Worm (Caenorhabditis elegans): ENCODE results near the gene K09C6.10.
"Not testable (repeated sequence)": the region's sequence is repeated elsewhere in the genome, so short reads cannot be mapped to it uniquely, and the experiment has no call there.

Gene K09C6.10

DNA sequence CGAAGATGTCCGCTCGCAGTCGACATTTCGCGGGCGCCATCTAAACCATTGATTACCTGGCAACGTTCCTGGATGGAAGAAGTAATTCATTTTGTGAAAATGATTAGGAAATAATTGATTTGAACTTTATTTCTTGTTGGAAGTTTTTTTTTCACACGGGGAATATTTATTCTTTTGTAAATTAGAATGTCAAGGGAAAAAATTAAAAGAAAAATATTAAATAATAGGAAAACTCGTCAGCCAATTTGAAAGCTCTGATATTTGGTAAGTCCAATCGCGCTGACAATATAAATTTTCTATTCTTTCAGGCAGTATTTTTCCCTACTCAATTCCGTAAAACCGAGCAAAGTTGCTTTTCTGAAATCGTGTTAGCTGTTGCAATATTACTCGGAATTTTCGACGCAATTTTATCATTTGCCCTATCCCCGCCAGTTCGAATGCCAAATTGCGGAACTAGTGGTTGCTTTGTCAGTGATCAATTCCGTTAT is at the start of gene K09C6.10, which contains the start of gene K09C6.7:
K09C6.10 (plus strand) TSS at position 438 of the 488 bp plus-strand sequence.
K09C6.7 (minus strand) TSS at position 101 of the 488 bp plus-strand sequence.
- TF ChIP-seq nhr-6 (tag; optimal IDR thresholded peaks at IDR 0.05); Y5F2A.4 (GFP tag; optimal IDR thresholded peaks at IDR 0.05); F10B5.3 (tag; optimal IDR thresholded peaks at IDR 0.05): not testable (repeated sequence)

DNA sequence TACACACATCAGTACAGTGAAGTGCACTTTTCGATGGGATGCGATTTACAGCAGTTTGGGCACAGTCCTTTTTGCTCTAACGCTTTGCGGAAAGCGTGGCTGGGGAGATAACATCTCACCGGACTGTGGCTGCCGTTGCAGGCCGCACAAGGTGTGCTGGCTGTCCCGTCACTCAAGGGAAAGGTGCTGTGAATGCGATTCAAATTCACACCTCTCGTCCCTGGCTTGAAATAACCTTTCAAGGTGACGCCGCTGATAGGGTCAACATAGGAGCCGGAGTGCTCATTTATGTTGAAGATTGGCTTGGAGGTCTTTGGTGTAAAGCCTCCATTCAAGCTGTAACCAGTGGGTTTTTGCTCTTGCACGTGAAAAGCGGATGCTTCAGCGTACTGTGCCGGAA is 45.1 kb upstream of the K09C6.10 start:
- TF ChIP-seq R02D3.7 (tag; optimal IDR thresholded peaks at IDR 0.05) (no peak), Y5F2A.4 (GFP tag; optimal IDR thresholded peaks at IDR 0.05) (no peak), nhr-41 (GFP tag; IDR thresholded peaks at IDR 0.05) (no peak), madf-5 (GFP tag; IDR thresholded peaks at IDR 0.05) (no peak), aha-1 (tag) (peak; percentile 81), hlh-11 (tag; optimal IDR thresholded peaks at IDR 0.05) (no peak), ces-1 (GFP tag; optimal IDR thresholded peaks at IDR 0.05) (no peak), dmd-8 (GFP tag; IDR thresholded peaks at IDR 0.05) (no peak)

DNA sequence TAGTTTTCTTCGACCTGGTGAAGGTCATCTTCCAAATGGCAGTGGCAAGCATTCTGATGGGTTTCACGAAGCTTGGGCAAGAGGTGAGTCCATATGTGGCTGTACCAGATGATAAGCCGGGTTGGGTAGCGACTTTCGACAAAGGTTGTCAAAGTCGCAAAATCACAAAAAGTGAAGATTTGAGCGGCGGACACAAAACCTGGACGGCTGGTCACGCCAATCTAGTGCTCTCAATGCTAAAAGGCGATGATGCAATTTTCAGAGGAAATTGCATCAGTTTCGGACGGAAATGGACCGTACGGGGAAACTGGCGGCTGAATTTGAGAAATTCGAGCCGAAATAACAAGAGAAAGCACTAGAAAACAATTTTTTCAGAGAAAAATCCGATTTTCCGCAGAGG is 42.0 kb upstream of the K09C6.10 start:
- TF ChIP-seq T20F7.1 (GFP tag; optimal IDR thresholded peaks at IDR 0.05): no peak
- TF ChIP-seq sdz-12 (GFP tag; optimal IDR thresholded peaks at IDR 0.05): no peak
- no peak for TF ChIP-seq snpc-1.2 (GFP tag; IDR thresholded peaks at IDR 0.05)
- no peak for TF ChIP-seq mes-2 (tag; optimal IDR thresholded peaks at IDR 0.05; ENCODE audit: poor library complexity, severe bottlenecking)
- TF ChIP-seq R02D3.7 (tag; optimal IDR thresholded peaks at IDR 0.05): no peak
- TF ChIP-seq fkh-10 (GFP tag; optimal IDR thresholded peaks at IDR 0.05): no peak
- TF ChIP-seq hif-1 (tag; optimal IDR thresholded peaks at IDR 0.05): no peak
- TF ChIP-seq T26A8.4 (GFP tag; IDR thresholded peaks at IDR 0.05): no peak
- TF ChIP-seq ceh-62 (tag; optimal IDR thresholded peaks at IDR 0.05): no peak

DNA sequence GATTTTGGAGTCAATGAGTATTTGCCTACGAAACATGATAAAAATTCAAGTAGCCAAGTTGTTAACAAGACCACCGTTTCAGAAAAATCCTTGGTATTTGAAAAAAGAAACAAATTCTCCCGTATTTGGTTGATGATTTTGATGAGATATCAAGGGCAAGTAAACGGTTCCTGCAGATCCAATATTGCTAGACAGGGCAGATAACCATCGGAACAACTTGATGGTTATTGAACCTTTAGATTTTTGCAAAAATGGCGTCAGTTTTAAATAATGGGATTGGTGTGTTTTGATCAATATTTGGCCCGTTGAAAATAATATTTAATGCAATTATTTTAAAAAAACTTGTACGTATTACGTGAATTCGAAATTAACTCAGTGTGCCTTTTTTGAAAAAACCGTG is 39.0 kb upstream of the K09C6.10 start:
- TF ChIP-seq nhr-42 (GFP tag; IDR thresholded peaks at IDR 0.05): no peak
- no peak for TF ChIP-seq nhr-48 (tag; optimal IDR thresholded peaks at IDR 0.05)
- TF ChIP-seq egl-27 (tag; optimal IDR thresholded peaks at IDR 0.05): no peak
- TF ChIP-seq daf-16 (GFP tag; optimal IDR thresholded peaks at IDR 0.05): no peak
- TF ChIP-seq daf-16 (tag; optimal IDR thresholded peaks at IDR 0.05): no peak
- TF ChIP-seq rbr-2 (tag; optimal IDR thresholded peaks at IDR 0.05): no peak

DNA sequence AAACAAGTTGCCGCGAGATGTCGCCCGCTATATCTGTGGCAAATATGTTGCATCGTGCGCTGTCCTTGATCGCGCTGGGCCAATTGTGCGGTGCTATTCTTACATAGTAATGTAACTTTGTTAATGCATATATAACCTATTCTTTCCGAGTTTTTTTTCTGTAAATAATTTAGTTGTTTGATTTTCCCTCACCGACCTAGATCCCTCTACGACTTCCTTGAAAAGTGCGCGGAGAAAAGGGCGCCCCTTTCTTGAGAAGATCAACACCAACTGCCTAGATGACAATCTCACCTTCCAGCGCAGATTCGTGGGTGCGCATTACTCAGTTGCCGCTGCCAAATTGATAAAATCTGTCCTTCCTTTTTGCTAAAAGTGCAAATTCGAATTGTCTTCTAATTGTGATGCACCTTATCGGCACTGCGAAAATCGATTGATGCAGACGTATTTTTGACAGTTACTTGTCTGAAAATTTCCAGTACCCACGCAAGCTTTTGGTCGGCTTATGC is 37.6 kb upstream of the K09C6.10 start:
- peak; percentile 94 for TF ChIP-seq aha-1 (tag)
- no peak for TF ChIP-seq zag-1 (tag; optimal IDR thresholded peaks at IDR 0.05)

DNA sequence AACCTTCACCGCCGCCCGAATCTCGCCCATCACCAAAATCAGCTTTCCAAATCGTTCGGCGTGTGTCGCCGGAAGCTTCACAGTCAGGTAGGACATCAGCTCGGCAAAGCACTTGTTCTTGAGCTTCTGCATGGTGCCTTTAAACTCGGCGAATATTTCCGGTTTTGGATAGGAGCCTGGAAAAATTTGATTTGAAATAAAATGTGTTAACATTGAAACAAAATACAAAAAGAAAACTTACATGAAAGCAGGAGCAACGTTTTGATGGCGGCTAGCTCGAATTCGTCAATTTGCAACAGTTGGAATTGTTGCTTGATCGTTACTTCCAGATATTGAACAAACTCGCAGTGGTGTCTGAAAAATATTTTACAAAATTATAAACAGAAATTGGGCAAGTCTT is 36.5 kb upstream of the K09C6.10 start:
- TF ChIP-seq ceh-32 (tag; optimal IDR thresholded peaks at IDR 0.05; ENCODE audit: poor library complexity) (no peak), nhr-6 (tag; optimal IDR thresholded peaks at IDR 0.05) (no peak), saeg-2 (GFP tag; IDR thresholded peaks at IDR 0.05) (no peak), F10B5.3 (tag; optimal IDR thresholded peaks at IDR 0.05) (no peak), aha-1 (tag) (peak; percentile 96), mes-2 (tag; optimal IDR thresholded peaks at IDR 0.05; ENCODE audit: poor library complexity, severe bottlenecking) (no peak), lir-3 (tag; optimal IDR thresholded peaks at IDR 0.05) (no peak)

DNA sequence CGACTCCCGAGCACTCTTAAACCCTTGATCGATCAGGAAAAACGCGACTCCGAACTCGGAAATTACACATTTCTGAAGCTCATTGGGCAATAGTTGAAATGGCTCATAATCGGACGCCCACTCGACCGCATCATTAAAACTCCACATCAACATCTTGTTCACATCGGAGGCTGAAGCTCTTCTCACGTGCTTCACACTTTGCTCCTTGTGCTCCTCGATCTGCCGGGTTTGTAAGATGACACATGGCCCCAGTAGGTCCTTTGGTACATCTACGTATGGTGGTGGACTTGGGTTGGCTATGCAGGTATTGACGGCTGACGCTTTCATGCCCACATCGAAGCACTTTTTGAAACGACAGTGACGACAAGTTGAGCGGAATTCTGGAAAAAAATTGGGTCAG is 35.7 kb upstream of the K09C6.10 start:
- TF ChIP-seq unc-39 (tag; optimal IDR thresholded peaks at IDR 0.05): no peak
- TF ChIP-seq aha-1 (tag): peak; percentile 92
- TF ChIP-seq php-3 (GFP tag; IDR thresholded peaks at IDR 0.05): no peak
